Fruit fly (Drosophila melanogaster) whole organism, adult: Measurements from ENCODE around the gene CG11367.

Source experiments
- CG1620 ChIP-seq: fragments of 200-800 bp; sonication (Bioruptor generic); optimal IDR thresholded peaks from 2 replicates; lab custom pipeline; 2016; ENCODE audit warnings: missing biosample characterization, missing genetic modification characterization
- CG7045 ChIP-seq: fragments of 200-800 bp; sonication (Bioruptor generic); optimal IDR thresholded peaks from 2 replicates; lab custom pipeline; 2017; ENCODE audit warnings: missing biosample characterization, mild to moderate bottlenecking, missing genetic modification characterization
- Clk ChIP-seq: fragments of 200-800 bp; sonication (Bioruptor generic); optimal IDR thresholded peaks from 2 replicates; lab custom pipeline; 2017; ENCODE audit warnings: missing biosample characterization, missing genetic modification characterization
- Crg-1 ChIP-seq: fragments of 200-800 bp; sonication (Bioruptor generic); optimal IDR thresholded peaks from 2 replicates; lab custom pipeline; 2016; ENCODE audit warnings: missing biosample characterization, missing genetic modification characterization
- cnc ChIP-seq, 2 experiments: fragments of >200 bp; optimal IDR thresholded peaks; 2 replicates each; lab custom pipeline; 2017

dm6 chr3L:22733607-22734006, 5.7 kb downstream of the CG11367 start:
- TF ChIP-seq CG7045 (GFP tag; lab: Kevin White, UChicago) (no peak), cnc (optimal IDR thresholded peaks at IDR 0.05; lab: Kevin White, UChicago) (no peak), Clk (GFP tag; lab: Kevin White, UChicago) (no peak), CG1620 (GFP tag; lab: Kevin White, UChicago) (no peak), Crg-1 (no peak)
